Fruit fly (Drosophila melanogaster): ENCODE measurements around the gene CG13305.

The CG13305 gene

dm6 chr3L:8603880-8604692 is 42.5 kb downstream of the CG13305 start, which contains the start of the genes CG5989 and CG6282 (continued):
- TF ChIP-seq CG11294 (GFP tag; IDR thresholded peaks at IDR 0.05) (no peak), Gug (GFP tag; IDR thresholded peaks at IDR 0.05) (0 out of 2 replicates have a peak, but pooled peaks have one; percentile 15), CG4318 (GFP tag; optimal IDR thresholded peaks at IDR 0.05) (no peak), Hr39 (GFP tag; optimal IDR thresholded peaks at IDR 0.05) (no peak), Sox102F (GFP tag; optimal IDR thresholded peaks at IDR 0.05) (peak; percentile 6), OdsH (GFP tag; optimal IDR thresholded peaks at IDR 0.05) (peak; percentile 7), CG3032 (tag; optimal IDR thresholded peaks at IDR 0.05) (no peak), Met (GFP tag; optimal IDR thresholded peaks at IDR 0.05) (peak; percentile 45), CG8119 (GFP tag; IDR thresholded peaks at IDR 0.05) (peak; percentile 54), net (GFP tag; optimal IDR thresholded peaks at IDR 0.05) (no peak), Lpt (GFP tag; optimal IDR thresholded peaks at IDR 0.05) (no peak), CG11762 (GFP tag; optimal IDR thresholded peaks at IDR 0.05; ENCODE audit: insufficient read depth) (no peak), Hr38 (GFP tag; optimal IDR thresholded peaks at IDR 0.05) (no peak)

- TF ChIP-seq CG8632 (GFP tag; optimal IDR thresholded peaks at IDR 0.05) = peak; percentile 77
- TF ChIP-seq vri (GFP tag; optimal IDR thresholded peaks at IDR 0.05) = peak; percentile 92
- TF ChIP-seq Lpt (GFP tag; optimal IDR thresholded peaks at IDR 0.05) = peak; percentile 26
- peak; percentile 57 for TF ChIP-seq dsx (GFP tag; optimal IDR thresholded peaks at IDR 0.05; ENCODE audit: poor library complexity, severe bottlenecking)
- TF ChIP-seq fd59A (GFP tag; optimal IDR thresholded peaks at IDR 0.05) = peak; percentile 70
- peak; percentile 83 for TF ChIP-seq CG10669 (GFP tag; optimal IDR thresholded peaks at IDR 0.05)
- TF ChIP-seq pdm3 (GFP tag; optimal IDR thresholded peaks at IDR 0.05) = peak; percentile 84
- peak; percentile 91 for TF ChIP-seq CG6163 (GFP tag; IDR thresholded peaks at IDR 0.05)
- peak; percentile 79 for TF ChIP-seq CG6792 (GFP tag; optimal IDR thresholded peaks at IDR 0.05)
- peak; percentile 94 for TF ChIP-seq CG6854 (GFP tag; optimal IDR thresholded peaks at IDR 0.05)
- TF ChIP-seq Sox102F (GFP tag; optimal IDR thresholded peaks at IDR 0.05) = peak; percentile 92
- peak; percentile 84 for TF ChIP-seq Sox14 (GFP tag; optimal IDR thresholded peaks at IDR 0.05)
- TF ChIP-seq CG11902 (GFP tag; optimal IDR thresholded peaks at IDR 0.05) = peak; percentile 60
- TF ChIP-seq CG11762 (GFP tag; optimal IDR thresholded peaks at IDR 0.05; ENCODE audit: insufficient read depth) = peak; percentile 73
- peak; percentile 93 for TF ChIP-seq CG3919 (GFP tag; optimal IDR thresholded peaks at IDR 0.05)
- no peak for TF ChIP-seq CG4318 (GFP tag; optimal IDR thresholded peaks at IDR 0.05)
- peak in 1 of 2 experiments; percentile 92 for TF ChIP-seq salr (GFP tag; optimal IDR thresholded peaks at IDR 0.05)
- peak; percentile 90 for TF ChIP-seq Met (GFP tag; optimal IDR thresholded peaks at IDR 0.05)
- TF ChIP-seq CG9139 (GFP tag; optimal IDR thresholded peaks at IDR 0.05) = peak; percentile 88
- TF ChIP-seq ss (GFP tag; optimal IDR thresholded peaks at IDR 0.05) = peak; percentile 80 to 91
- peak; percentile 85 for TF ChIP-seq CG1621 (tag; optimal IDR thresholded peaks at IDR 0.05)
- TF ChIP-seq dac (GFP tag; optimal IDR thresholded peaks at IDR 0.05) = peak; percentile 78
- no peak for TF ChIP-seq Eip93F (GFP tag; optimal IDR thresholded peaks at IDR 0.05)
- peak; percentile 88 for TF ChIP-seq net (GFP tag; optimal IDR thresholded peaks at IDR 0.05)
- peak; percentile 88 for TF ChIP-seq Hr39 (GFP tag; optimal IDR thresholded peaks at IDR 0.05)
- TF ChIP-seq CG8119 (GFP tag; IDR thresholded peaks at IDR 0.05) = peak; percentile 28; the same call in 2 of the 3 replicates
- TF ChIP-seq Eip75B (GFP tag; optimal IDR thresholded peaks at IDR 0.05) = peak; percentile 89
- peak; percentile 91 for TF ChIP-seq fd85E (GFP tag; optimal IDR thresholded peaks at IDR 0.05)
- TF ChIP-seq CG32006 (GFP tag; optimal IDR thresholded peaks at IDR 0.05) = peak; percentile 62
- TF ChIP-seq Hr38 (GFP tag; optimal IDR thresholded peaks at IDR 0.05) = no peak
- TF ChIP-seq CG11294 (GFP tag; IDR thresholded peaks at IDR 0.05) = peak; percentile 46; the same call in 1 of the 2 replicates
- TF ChIP-seq esn (GFP tag; optimal IDR thresholded peaks at IDR 0.05) = peak; percentile 95
- peak; percentile 91 for TF ChIP-seq CG31627 (GFP tag; optimal IDR thresholded peaks at IDR 0.05)
- TF ChIP-seq CG6276 (GFP tag; optimal IDR thresholded peaks at IDR 0.05) = no peak
- TF ChIP-seq OdsH (GFP tag; optimal IDR thresholded peaks at IDR 0.05) = no peak
- peak; percentile 51; the same call in 1 of the 2 replicates for TF ChIP-seq CG15336 (GFP tag; IDR thresholded peaks at IDR 0.05)
- TF ChIP-seq achi (GFP tag; optimal IDR thresholded peaks at IDR 0.05) = peak; percentile 100
- TF ChIP-seq CG16779 (tag; optimal IDR thresholded peaks at IDR 0.05) = peak; percentile 78
- peak; percentile 91 for TF ChIP-seq topi (GFP tag; optimal IDR thresholded peaks at IDR 0.05)
- peak; percentile 80 for TF ChIP-seq CG7368 (GFP tag; optimal IDR thresholded peaks at IDR 0.05)
- TF ChIP-seq cyc (GFP tag; optimal IDR thresholded peaks at IDR 0.05) = peak; percentile 88
- TF ChIP-seq Ets21C (GFP tag; optimal IDR thresholded peaks at IDR 0.05) = peak; percentile 72
Observed at dm6 chr3L:8600752-8601433, 45.7 kb downstream of the CG13305 start, which contains the start of the genes Nelf-E and RpL14. TSS of gene Nelf-E (minus strand) at chr3L:8600879. TSS of gene RpL14 (plus strand) at chr3L:8601006.

All from whole organism, prepupa.